Worm (Caenorhabditis elegans) whole organism, young adult: ENCODE data around the gene K09D9.3.

Experiments
- C17E4.6 ChIP-seq: fragments of 200-800 bp; sonication (Bioruptor generic); IDR thresholded peaks from 2 replicates; pipeline ENCODE4 v1.3.6; 2022; ENCODE audit warnings: missing genetic modification reagents, missing genetic modification characterization, missing compliant biosample characterization
- D2030.7 ChIP-seq: fragments of 200-800 bp; sonication (Bioruptor generic); IDR thresholded peaks from 2 replicates; pipeline ENCODE4 v1.3.6; 2022; ENCODE audit warnings: missing genetic modification reagents, missing genetic modification characterization, missing compliant biosample characterization
- F39B2.1 ChIP-seq: fragments of 200-800 bp; sonication (Bioruptor generic); IDR thresholded peaks from 2 replicates; pipeline ENCODE4 v1.3.6; 2022; ENCODE audit warnings: missing genetic modification reagents, missing genetic modification characterization, missing compliant biosample characterization
- F52B5.7 ChIP-seq: sonication (generic microtip); optimal IDR thresholded peaks from 2 replicates; lab custom pipeline; 2016; ENCODE audit warnings: mild to moderate bottlenecking, missing genetic modification characterization, missing compliant biosample characterization
- T07F8.4 ChIP-seq: sonication (generic microtip); optimal IDR thresholded peaks from 2 replicates; lab custom pipeline; 2016; ENCODE audit warnings: mild to moderate bottlenecking, missing genetic modification characterization, moderate library complexity, missing compliant biosample characterization
- Y56A3A.18 ChIP-seq: fragments of 200-800 bp; sonication (Bioruptor generic); IDR thresholded peaks from 2 replicates; pipeline ENCODE4 v1.3.6; 2022; ENCODE audit warnings: missing genetic modification reagents, missing genetic modification characterization, missing compliant biosample characterization
- Y79H2A.3 ChIP-seq: fragments of 200-800 bp; sonication (Bioruptor generic); conservative IDR thresholded peaks from 2 replicates; pipeline ENCODE4 v1.3.6; 2022; ENCODE audit warnings: missing genetic modification reagents, missing genetic modification characterization, missing compliant biosample characterization
- ama-1 ChIP-seq, 3 experiments: fragments of 150-350 bp in 1 of 3; sonication (generic microtip) in 2 of 3; optimal IDR thresholded peaks; 2 replicates each; lab custom pipeline; 2014 to 2018; ENCODE audit warnings: missing biosample characterization in 2 of 3, missing genetic modification characterization in 2 of 3, missing genetic modification reagents in 2 of 3
- attf-5 ChIP-seq: fragments of 200-800 bp; sonication (Bioruptor generic); optimal IDR thresholded peaks from 2 replicates; lab custom pipeline; 2018; ENCODE audit warnings: mild to moderate bottlenecking, missing genetic modification characterization, missing compliant biosample characterization
- ccch-3 ChIP-seq: fragments of 200-800 bp; sonication (Bioruptor generic); optimal IDR thresholded peaks from 2 replicates; lab custom pipeline; 2018; ENCODE audit warnings: mild to moderate bottlenecking, missing genetic modification characterization, missing compliant biosample characterization
- ceh-100 ChIP-seq: fragments of 200-800 bp; sonication (Bioruptor generic); IDR thresholded peaks from 2 replicates; pipeline ENCODE4 v1.3.6; 2022; ENCODE audit warnings: missing genetic modification reagents, missing genetic modification characterization, missing compliant biosample characterization
- ceh-79 ChIP-seq: sonication (generic microtip); optimal IDR thresholded peaks from 2 replicates; lab custom pipeline; 2017; ENCODE audit warnings: mild to moderate bottlenecking, missing genetic modification characterization, missing compliant biosample characterization
- ceh-91 ChIP-seq: fragments of 200-800 bp; sonication (Bioruptor generic); IDR thresholded peaks from 2 replicates; pipeline ENCODE4 v1.3.6; 2022; ENCODE audit warnings: missing genetic modification reagents, missing genetic modification characterization, missing compliant biosample characterization
- egl-44 ChIP-seq: fragments of 200-800 bp; sonication (Bioruptor generic); IDR thresholded peaks from 2 replicates; pipeline ENCODE4 v1.3.6; 2022; ENCODE audit warnings: missing genetic modification reagents, missing genetic modification characterization, missing compliant biosample characterization
- ekl-4 ChIP-seq: fragments of 200-800 bp; sonication (Bioruptor generic); IDR thresholded peaks from 2 replicates; pipeline ENCODE4 v1.3.6; 2022; ENCODE audit warnings: missing genetic modification reagents, missing genetic modification characterization, missing compliant biosample characterization
- ets-4 ChIP-seq: fragments of 200-800 bp; sonication (Bioruptor generic); optimal IDR thresholded peaks from 2 replicates; lab custom pipeline; 2018; ENCODE audit warnings: mild to moderate bottlenecking, missing genetic modification characterization, missing compliant biosample characterization
- hlh-12 ChIP-seq: sonication (generic microtip); optimal IDR thresholded peaks from 2 replicates; lab custom pipeline; 2016; ENCODE audit warnings: missing genetic modification characterization, missing compliant biosample characterization
- hlh-26 ChIP-seq: fragments of 200-800 bp; sonication (Bioruptor generic); conservative IDR thresholded peaks from 2 replicates; pipeline ENCODE4 v1.3.6; 2022; ENCODE audit warnings: missing genetic modification reagents, missing genetic modification characterization, missing compliant biosample characterization
- hmg-1.2 ChIP-seq: fragments of 200-800 bp; sonication (Bioruptor generic); IDR thresholded peaks from 2 replicates; pipeline ENCODE4 v1.3.6; 2022; ENCODE audit warnings: missing genetic modification reagents, missing genetic modification characterization, missing compliant biosample characterization
- let-607 ChIP-seq, 2 experiments: fragments of 200-800 bp in 1 of 2; sonication (Bioruptor generic) in 1 of 2; sonication (generic microtip) in 1 of 2; optimal IDR thresholded peaks; 2 replicates each; lab custom pipeline; 2016 to 2018; ENCODE audit warnings: mild to moderate bottlenecking in 2 of 2, missing compliant biosample characterization in 2 of 2, missing genetic modification characterization in 2 of 2, moderate library complexity in 2 of 2, missing genotype in 1 of 2
- lin-40 ChIP-seq: sonication (generic microtip); optimal IDR thresholded peaks from 2 replicates; lab custom pipeline; 2016; ENCODE audit warnings: missing genetic modification characterization, mild to moderate bottlenecking, missing compliant biosample characterization, missing genotype, missing genetic modification reagents
- lir-1 ChIP-seq: fragments of 200-800 bp; sonication (Bioruptor generic); conservative IDR thresholded peaks from 2 replicates; pipeline ENCODE4 v1.3.6; 2022; ENCODE audit warnings: missing genetic modification reagents, missing genetic modification characterization, missing compliant biosample characterization
- lsl-1 ChIP-seq: fragments of 200-800 bp; sonication (Bioruptor generic); optimal IDR thresholded peaks from 2 replicates; lab custom pipeline; 2018; ENCODE audit warnings: mild to moderate bottlenecking, missing genetic modification characterization, moderate library complexity, missing compliant biosample characterization
- madf-6 ChIP-seq: fragments of 200-800 bp; sonication (Bioruptor generic); IDR thresholded peaks from 2 replicates; pipeline ENCODE4 v1.3.6; 2022; ENCODE audit warnings: missing genetic modification reagents, missing genetic modification characterization, missing compliant biosample characterization
- madf-8 ChIP-seq: fragments of 200-800 bp; sonication (Bioruptor generic); conservative IDR thresholded peaks from 2 replicates; pipeline ENCODE4 v1.3.6; 2022; ENCODE audit warnings: missing genetic modification reagents, missing genetic modification characterization, missing compliant biosample characterization
- mcd-1 ChIP-seq: fragments of 200-800 bp; sonication (Bioruptor generic); IDR thresholded peaks from 2 replicates; pipeline ENCODE4 v1.3.6; 2022; ENCODE audit warnings: missing genetic modification reagents, missing genetic modification characterization, missing compliant biosample characterization
- mel-28 ChIP-seq: sonication (generic microtip); optimal IDR thresholded peaks from 2 replicates; lab custom pipeline; 2016; ENCODE audit warnings: borderline replicate concordance, mild to moderate bottlenecking, missing genetic modification characterization, missing compliant biosample characterization
- mes-4 ChIP-seq: sonication (generic microtip); optimal IDR thresholded peaks from 2 replicates; lab custom pipeline; 2016; ENCODE audit warnings: missing genotype, missing genetic modification characterization, missing compliant biosample characterization
- nfya-1 ChIP-seq: sonication (generic microtip); optimal IDR thresholded peaks from 2 replicates; lab custom pipeline; 2017; ENCODE audit warnings: antibody characterized with exemption, missing compliant biosample characterization, missing genetic modification characterization, borderline replicate concordance; ENCODE audit not compliant: insufficient read depth
- nhr-120 ChIP-seq: fragments of 200-800 bp; sonication (Bioruptor generic); IDR thresholded peaks from 2 replicates; pipeline ENCODE4 v1.3.6; 2022; ENCODE audit warnings: missing genetic modification characterization, missing compliant biosample characterization
- pbrm-1 ChIP-seq: fragments of 200-800 bp; sonication (Bioruptor generic); IDR thresholded peaks from 2 replicates; pipeline ENCODE4 v1.3.6; 2022; ENCODE audit warnings: missing genetic modification reagents, missing genetic modification characterization, missing compliant biosample characterization
- rcor-1 ChIP-seq: fragments of 200-800 bp; sonication (Bioruptor generic); IDR thresholded peaks from 2 replicates; pipeline ENCODE4 v1.3.6; 2022; ENCODE audit warnings: missing genetic modification reagents, missing genetic modification characterization, missing compliant biosample characterization
- rec-8 ChIP-seq, 2 experiments: sonication (generic microtip); optimal IDR thresholded peaks; 2 replicates each; lab custom pipeline; 2016; ENCODE audit warnings: mild to moderate bottlenecking in 2 of 2, missing genetic modification characterization in 2 of 2, missing genetic modification reagents in 2 of 2, missing genotype in 2 of 2, missing biosample characterization in 1 of 2, missing compliant biosample characterization in 1 of 2, moderate library complexity in 1 of 2
- sea-2 ChIP-seq: fragments of 200-800 bp; sonication (Bioruptor generic); IDR thresholded peaks from 2 replicates; pipeline ENCODE4 v1.3.6; 2022; ENCODE audit warnings: missing genetic modification characterization, missing compliant biosample characterization
- tbp1 ChIP-seq: fragments of 200-800 bp; sonication (Bioruptor generic); optimal IDR thresholded peaks from 2 replicates; lab custom pipeline; 2018; ENCODE audit warnings: mild to moderate bottlenecking, missing genetic modification characterization, missing compliant biosample characterization
- tbx-9 ChIP-seq: sonication (generic microtip); optimal IDR thresholded peaks from 2 replicates; lab custom pipeline; 2016; ENCODE audit warnings: borderline replicate concordance, missing genetic modification characterization, inconsistent platforms, missing compliant biosample characterization
- unc-130 ChIP-seq: sonication (generic microtip); optimal IDR thresholded peaks from 2 replicates; lab custom pipeline; 2016; ENCODE audit warnings: missing genetic modification reagents, missing genetic modification characterization, missing compliant biosample characterization
- ztf-22 ChIP-seq: fragments of 200-800 bp; sonication (Bioruptor generic); optimal IDR thresholded peaks from 2 replicates; lab custom pipeline; 2018; ENCODE audit warnings: mild to moderate bottlenecking, missing genetic modification characterization, moderate library complexity, missing compliant biosample characterization
- ztf-6 ChIP-seq: fragments of 200-800 bp; sonication (Bioruptor generic); IDR thresholded peaks from 2 replicates; pipeline ENCODE4 v1.3.6; 2022; ENCODE audit warnings: missing genetic modification reagents, missing genetic modification characterization, missing compliant biosample characterization

Gene K09D9.3

ce11 chrV:3979053-3979452 lies 40.2 kb upstream of the K09D9.3 start, which contains the start of gene nlp-34:
TSS of gene nlp-34 (minus strand) at chrV:3979134.
- TF ChIP-seq egl-44 = no peak
- TF ChIP-seq T07F8.4 (tag; lab: Kevin White, UChicago) = no peak
- TF ChIP-seq Y56A3A.18 (GFP tag; lab: Robert Waterston, UW) = no peak
- no peak for TF ChIP-seq D2030.7 (GFP tag; lab: Robert Waterston, UW)
- no peak for TF ChIP-seq pbrm-1 (GFP tag; lab: Robert Waterston, UW)
- no peak for TF ChIP-seq ceh-91 (GFP tag; lab: Robert Waterston, UW)
- TF ChIP-seq F52B5.7 (tag; lab: Kevin White, UChicago) = no peak
- TF ChIP-seq tbp1 = no peak
- TF ChIP-seq rcor-1 = no peak
- no peak for TF ChIP-seq ccch-3 (GFP tag; lab: Kevin White, UChicago)
- TF ChIP-seq nfya-1 (tag; lab: Kevin White, UChicago) = no peak
- TF ChIP-seq tbx-9 = no peak

ce11 chrV:3979819-3980218 lies 39.5 kb upstream of the K09D9.3 start, which contains the start of gene nlp-31:
TSS of gene nlp-31 (plus strand) at chrV:3980055.
- TF ChIP-seq ceh-79 (no peak), hlh-12 (tag; lab: Kevin White, UChicago) (no peak), ztf-22 (GFP tag; lab: Kevin White, UChicago) (no peak), lir-1 (GFP tag; lab: Robert Waterston, UW) (no peak), madf-8 (GFP tag; lab: Robert Waterston, UW) (no peak), nhr-120 (GFP tag; lab: Robert Waterston, UW) (no peak), attf-5 (GFP tag; lab: Kevin White, UChicago) (no peak), nfya-1 (tag; lab: Kevin White, UChicago) (no peak), unc-130 (GFP tag; lab: Kevin White, UChicago) (no peak), mes-4 (tag; lab: Kevin White, UChicago) (no peak), sea-2 (GFP tag; lab: Robert Waterston, UW) (no peak)

ce11 chrV:3980228-3980933 lies 38.9 kb upstream of the K09D9.3 start:
- TF ChIP-seq D2030.7 (GFP tag; lab: Robert Waterston, UW) (no peak), Y79H2A.3 (GFP tag; lab: Robert Waterston, UW) (no peak), mcd-1 (no peak), let-607 (tag; optimal IDR thresholded peaks at IDR 0.05; lab: Kevin White, UChicago) (no peak), lin-40 (tag; lab: Kevin White, UChicago) (no peak), madf-6 (GFP tag; lab: Robert Waterston, UW) (no peak), ets-4 (no peak), ekl-4 (no peak), lsl-1 (no peak), rec-8 (tag; optimal IDR thresholded peaks at IDR 0.05; lab: Kevin White, UChicago) (no peak), C17E4.6 (GFP tag; lab: Robert Waterston, UW) (no peak), egl-44 (no peak), hlh-26 (GFP tag; lab: Robert Waterston, UW) (no peak), ceh-100 (GFP tag; lab: Robert Waterston, UW) (no peak), mel-28 (tag; lab: Kevin White, UChicago) (no peak), hmg-1.2 (GFP tag; lab: Robert Waterston, UW) (no peak), F39B2.1 (GFP tag; lab: Robert Waterston, UW) (no peak), ztf-6 (no peak), ama-1 (optimal IDR thresholded peaks at IDR 0.05; lab: Kevin White, UChicago) (no peak), ama-1 (GFP tag; optimal IDR thresholded peaks at IDR 0.05; lab: Kevin White, UChicago) (no peak)
